Worm (Caenorhabditis elegans) whole organism, L2 larva: Measurements from ENCODE around the gene ZK1290.13.

Experiments
- ama-1 ChIP-seq: fragments of 150-350 bp; optimal IDR thresholded peaks from 2 replicates; lab custom pipeline; 2018; ENCODE audit warnings: inconsistent platforms
- blmp-1 ChIP-seq: sonication (generic microtip); optimal IDR thresholded peaks from 2 replicates; lab custom pipeline; 2017; ENCODE audit warnings: missing genetic modification characterization, mild to moderate bottlenecking, missing compliant biosample characterization, antibody characterized with exemption, moderate library complexity; ENCODE audit not compliant: insufficient read depth
- ceh-16 ChIP-seq: fragments of 150-350 bp; optimal IDR thresholded peaks from 2 replicates; lab custom pipeline; 2014; ENCODE audit warnings: missing biosample characterization, missing genetic modification characterization
- crh-2 ChIP-seq: sonication (generic microtip); optimal IDR thresholded peaks from 2 replicates; lab custom pipeline; 2017; ENCODE audit warnings: missing biosample characterization, missing genetic modification characterization
- dmd-4 ChIP-seq: sonication (generic microtip); optimal IDR thresholded peaks from 2 replicates; lab custom pipeline; 2017; ENCODE audit warnings: missing biosample characterization, missing genetic modification characterization
- elt-1 ChIP-seq: fragments of 150-350 bp; optimal IDR thresholded peaks from 2 replicates; lab custom pipeline; 2014; ENCODE audit warnings: missing biosample characterization, missing genetic modification characterization
- lsy-2 ChIP-seq, 2 experiments: fragments of 150-350 bp in 1 of 2; sonication (generic microtip) in 1 of 2; optimal IDR thresholded peaks; 2 replicates each; lab custom pipeline; 2014 to 2017; ENCODE audit warnings: missing biosample characterization in 2 of 2, missing genetic modification characterization in 2 of 2
- sem-4 ChIP-seq: fragments of 150-350 bp; optimal IDR thresholded peaks from 2 replicates; lab custom pipeline; 2014; ENCODE audit warnings: missing biosample characterization, missing genetic modification reagents, missing genetic modification characterization
- sma-9 ChIP-seq, 2 experiments: fragments of 150-350 bp in 1 of 2; sonication (generic microtip) in 1 of 2; optimal IDR thresholded peaks; 2 replicates each; lab custom pipeline; 2014 to 2016; ENCODE audit warnings: missing genetic modification characterization in 2 of 2, mild to moderate bottlenecking in 1 of 2, missing biosample characterization in 1 of 2, missing compliant biosample characterization in 1 of 2, missing genetic modification reagents in 1 of 2, moderate library complexity in 1 of 2
- unc-62 ChIP-seq: fragments of 150-350 bp; optimal IDR thresholded peaks from 2 replicates; lab custom pipeline; 2014; ENCODE audit warnings: missing biosample characterization, missing genetic modification reagents, missing genetic modification characterization

The ZK1290.13 gene

DNA sequence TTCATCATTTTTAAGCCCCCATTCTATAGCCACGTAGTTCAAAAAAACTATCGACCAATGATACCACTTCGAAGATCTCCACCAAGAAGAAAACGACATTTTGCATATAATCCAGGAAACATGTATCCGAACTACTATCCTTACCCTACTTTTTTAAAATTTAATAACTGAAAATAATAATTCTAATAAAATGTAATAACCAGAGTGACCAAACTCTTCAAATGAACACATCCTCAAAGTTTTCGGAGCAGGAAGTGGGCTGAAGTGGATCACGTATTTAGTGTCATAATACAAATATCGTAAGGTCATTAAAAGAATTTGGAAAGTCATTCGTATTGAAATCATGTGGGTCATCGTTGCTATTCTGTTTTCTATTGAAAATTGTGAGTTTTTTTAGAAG, 42.6 kb downstream of the ZK1290.13 start, which contains the start of gene F35D2.6:
Gene F35D2.6 (plus strand): TSS at position 301 of the 400 bp plus-strand sequence.
- TF ChIP-seq unc-62, result no peak
- TF ChIP-seq blmp-1 (tag; lab: Kevin White, UChicago), result no peak
- TF ChIP-seq elt-1 (tag; lab: Kevin White, UChicago), result no peak
- TF ChIP-seq ceh-16 (tag; lab: Kevin White, UChicago), result no peak
- no peak for TF ChIP-seq sem-4 (tag; lab: Kevin White, UChicago)
- no peak for TF ChIP-seq ama-1

DNA sequence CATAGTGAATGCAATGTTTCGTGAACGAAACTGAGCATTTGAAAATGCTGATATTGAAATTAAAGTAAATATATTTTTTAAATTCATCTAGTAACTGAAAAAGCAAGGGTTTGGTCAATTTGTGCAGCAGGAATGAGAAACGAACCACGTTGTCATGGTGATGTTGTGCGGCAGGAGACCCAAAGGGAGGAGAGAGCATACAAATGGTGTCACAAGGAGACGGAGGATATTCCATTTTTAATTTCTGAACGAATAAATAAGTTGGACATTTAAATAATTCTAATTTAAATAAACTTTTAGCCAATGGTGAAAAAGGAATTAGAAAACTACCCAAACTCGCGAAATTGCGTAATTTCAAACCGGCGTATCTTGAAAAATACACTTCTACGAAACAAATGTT, 48.7 kb downstream of the ZK1290.13 start, which contains the start of gene mks-3:
Gene mks-3 (minus strand): TSS at position 101 of the 400 bp plus-strand sequence.
- no peak for TF ChIP-seq sma-9 (GFP tag; optimal IDR thresholded peaks at IDR 0.05; lab: Kevin White, UChicago)
- TF ChIP-seq sma-9 (tag; optimal IDR thresholded peaks at IDR 0.05; lab: Kevin White, UChicago), result no peak
- no peak for TF ChIP-seq crh-2 (tag; lab: Kevin White, UChicago)
- no peak for TF ChIP-seq lsy-2 (tag; optimal IDR thresholded peaks at IDR 0.05; lab: Kevin White, UChicago)
- no peak for TF ChIP-seq dmd-4 (tag; lab: Kevin White, UChicago)
- TF ChIP-seq, all 48 proteins: peak for 0
